Worm (Caenorhabditis elegans) whole organism, early embryonic: ENCODE measurements around the gene B0348.2.

ENCODE experiments used
- B0310.2 ChIP-seq: sonication (generic microtip); optimal IDR thresholded peaks from 2 replicates; lab custom pipeline; 2016; ENCODE audit warnings: mild to moderate bottlenecking, missing genetic modification characterization, missing compliant biosample characterization
- F13C5.2 ChIP-seq: sonication (generic microtip); optimal IDR thresholded peaks from 2 replicates; lab custom pipeline; 2017; ENCODE audit warnings: mild to moderate bottlenecking, missing genetic modification characterization, inconsistent platforms, missing compliant biosample characterization
- aly-1 ChIP-seq: sonication (generic microtip); optimal IDR thresholded peaks from 2 replicates; lab custom pipeline; 2016; ENCODE audit warnings: missing genetic modification characterization, missing compliant biosample characterization
- ama-1 ChIP-seq: fragments of 150-350 bp; optimal IDR thresholded peaks from 2 replicates; lab custom pipeline; 2014
- ceh-13 ChIP-seq: fragments of 200-800 bp; sonication (Bioruptor generic); optimal IDR thresholded peaks from 2 replicates; lab custom pipeline; 2018; ENCODE audit warnings: mild to moderate bottlenecking, missing genetic modification characterization, missing compliant biosample characterization
- ceh-36 ChIP-seq: sonication (generic microtip); optimal IDR thresholded peaks from 2 replicates; lab custom pipeline; 2016; ENCODE audit warnings: missing genetic modification characterization, inconsistent platforms, missing compliant biosample characterization
- ets-7 ChIP-seq: sonication (generic microtip); optimal IDR thresholded peaks from 2 replicates; lab custom pipeline; 2016; ENCODE audit warnings: missing genotype, missing genetic modification characterization, missing compliant biosample characterization
- flt-1 ChIP-seq: fragments of 200-800 bp; sonication (Bioruptor generic); IDR thresholded peaks from 2 replicates; pipeline ENCODE4 v1.3.6; 2022; ENCODE audit warnings: missing genetic modification characterization, missing compliant biosample characterization
- hmbx-1 ChIP-seq: sonication (generic microtip); optimal IDR thresholded peaks from 2 replicates; lab custom pipeline; 2016; ENCODE audit warnings: mild to moderate bottlenecking, missing genetic modification characterization, missing compliant biosample characterization
- hmg-4 ChIP-seq: fragments of 200-800 bp; sonication (Bioruptor generic); optimal IDR thresholded peaks from 2 replicates; lab custom pipeline; 2018; ENCODE audit warnings: mild to moderate bottlenecking, missing genetic modification characterization, missing compliant biosample characterization
- hnd-1 ChIP-seq: sonication (generic microtip); optimal IDR thresholded peaks from 2 replicates; lab custom pipeline; 2016; ENCODE audit warnings: missing genetic modification characterization, missing compliant biosample characterization
- pes-1 ChIP-seq: fragments of 200-800 bp; sonication (Bioruptor generic); IDR thresholded peaks from 2 replicates; pipeline ENCODE4 v1.3.6; 2022; ENCODE audit warnings: missing genetic modification reagents, missing genetic modification characterization, missing compliant biosample characterization
- scrt-1 ChIP-seq: fragments of 200-800 bp; sonication (Bioruptor generic); IDR thresholded peaks from 2 replicates; pipeline ENCODE4 v1.3.6; 2022; ENCODE audit warnings: missing genetic modification characterization, missing compliant biosample characterization
- sea-1 ChIP-seq: fragments of 200-800 bp; sonication (Bioruptor generic); conservative IDR thresholded peaks from 2 replicates; pipeline ENCODE4 v1.3.6; 2022; ENCODE audit warnings: missing genetic modification characterization, missing compliant biosample characterization
- tbx-11 ChIP-seq: fragments of 200-800 bp; sonication (Bioruptor generic); IDR thresholded peaks from 2 replicates; pipeline ENCODE4 v1.3.6; 2022; ENCODE audit warnings: missing genetic modification characterization, missing compliant biosample characterization
- tbx-37 ChIP-seq: fragments of 200-800 bp; sonication (Bioruptor generic); conservative IDR thresholded peaks from 2 replicates; pipeline ENCODE4 v1.3.6; 2022; ENCODE audit warnings: missing genetic modification reagents, missing genetic modification characterization, missing compliant biosample characterization
- tra-4 ChIP-seq: sonication (generic microtip); optimal IDR thresholded peaks from 2 replicates; lab custom pipeline; 2017; ENCODE audit warnings: missing genetic modification characterization, missing compliant biosample characterization

Gene B0348.2

DNA sequence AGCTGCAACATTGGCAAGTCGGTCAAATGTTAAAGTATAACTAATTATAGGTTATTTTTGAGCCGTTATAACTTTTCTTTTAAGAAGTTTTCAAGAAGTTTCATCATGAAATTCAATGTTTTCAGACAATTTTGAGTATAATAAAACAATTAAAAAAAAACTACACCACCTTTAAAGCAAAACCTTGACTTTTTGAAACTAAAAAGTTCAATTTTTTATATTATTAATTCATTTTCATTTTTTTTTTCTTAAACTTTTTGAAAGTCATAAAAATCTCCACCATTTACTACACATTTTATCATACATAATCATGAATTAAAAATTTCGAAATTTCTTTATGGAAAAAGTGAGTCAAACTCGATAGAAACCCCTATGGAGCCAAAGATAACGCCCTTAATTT, at the start of gene B0348.2:
Gene B0348.2 (plus strand): TSS at position 301 of the 400 bp plus-strand sequence.
- TF ChIP-seq ceh-13 = no peak
- TF ChIP-seq tbx-11 (GFP tag; lab: Robert Waterston, UW) = no peak
- TF ChIP-seq hnd-1 (tag; lab: Kevin White, UChicago) = no peak
- TF ChIP-seq B0310.2 (tag; lab: Kevin White, UChicago) = no peak
- TF ChIP-seq flt-1 (GFP tag; lab: Robert Waterston, UW) = no peak
- TF ChIP-seq F13C5.2 (tag; lab: Kevin White, UChicago) = no peak
- TF ChIP-seq hmbx-1 (tag; lab: Kevin White, UChicago) = no peak
- no peak for TF ChIP-seq aly-1
- TF ChIP-seq ets-7 = no peak
- TF ChIP-seq ceh-36 (tag; lab: Kevin White, UChicago) = no peak
- no peak for TF ChIP-seq hmg-4
- TF ChIP-seq scrt-1 = no peak

DNA sequence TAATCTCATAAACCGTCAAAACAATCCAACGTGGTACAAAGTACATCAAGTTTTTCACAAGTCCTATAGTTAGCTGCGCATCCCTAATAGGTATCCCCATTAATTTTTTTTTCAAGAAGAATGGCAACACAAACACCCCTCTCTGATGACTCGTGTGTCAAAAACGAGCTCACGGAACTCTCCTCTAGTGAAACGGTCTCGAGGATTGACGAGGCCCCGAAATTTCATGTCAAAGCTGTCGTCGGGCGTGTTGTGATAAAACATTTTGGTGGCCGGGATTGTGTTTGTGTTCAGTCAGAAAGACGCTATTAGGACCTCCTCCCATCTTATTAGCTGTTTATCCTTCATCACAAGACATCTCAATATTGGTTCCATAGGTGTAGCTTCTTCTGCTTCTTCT, 43.8 kb upstream of the B0348.2 start, which contains the start of gene idpp-2:
Gene idpp-2 (plus strand): TSS at position 301 of the 400 bp plus-strand sequence.
- TF ChIP-seq tbx-11 (GFP tag; lab: Robert Waterston, UW) = no peak
- TF ChIP-seq ceh-13 = no peak
- TF ChIP-seq B0310.2 (tag; lab: Kevin White, UChicago) = no peak
- TF ChIP-seq ama-1 (lab: Kevin White, UChicago) = no peak
- TF ChIP-seq aly-1 = no peak
- TF ChIP-seq ets-7 = no peak
- no peak for TF ChIP-seq flt-1 (GFP tag; lab: Robert Waterston, UW)
- no peak for TF ChIP-seq pes-1 (GFP tag; lab: Robert Waterston, UW)
- TF ChIP-seq tra-4 (tag; lab: Kevin White, UChicago) = no peak
- no peak for TF ChIP-seq F13C5.2 (tag; lab: Kevin White, UChicago)
- TF ChIP-seq scrt-1 = no peak
- no peak for TF ChIP-seq hnd-1 (tag; lab: Kevin White, UChicago)
- TF ChIP-seq hmbx-1 (tag; lab: Kevin White, UChicago) = no peak
- TF ChIP-seq sea-1 (GFP tag; lab: Robert Waterston, UW) = no peak
- no peak for TF ChIP-seq hmg-4
- TF ChIP-seq tbx-37 (GFP tag; lab: Robert Waterston, UW) = no peak
- TF ChIP-seq ceh-36 (tag; lab: Kevin White, UChicago) = no peak

DNA sequence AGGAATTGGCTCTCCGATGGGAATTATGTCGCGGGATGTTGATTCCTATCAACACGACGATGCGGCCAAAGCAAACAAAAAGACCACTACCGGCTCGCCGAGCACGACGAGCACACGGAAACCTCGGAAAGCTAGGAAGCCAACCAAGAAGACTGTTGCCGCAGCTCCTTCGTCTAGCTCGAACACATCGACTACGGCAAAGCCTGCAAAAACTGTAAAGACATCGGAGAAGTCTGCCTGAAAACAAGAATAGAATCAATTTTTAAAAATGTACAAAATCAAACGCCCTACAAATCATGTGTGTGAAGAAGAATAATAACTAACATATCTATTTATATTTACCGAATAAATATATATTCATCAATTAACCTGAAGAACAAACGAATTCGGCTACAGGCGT, 38.8 kb upstream of the B0348.2 start:
- TF ChIP-seq sea-1 (GFP tag; lab: Robert Waterston, UW) (no peak), scrt-1 (no peak), flt-1 (GFP tag; lab: Robert Waterston, UW) (no peak), tra-4 (tag; lab: Kevin White, UChicago) (no peak), F13C5.2 (tag; lab: Kevin White, UChicago) (no peak), ama-1 (lab: Kevin White, UChicago) (no peak), hmg-4 (no peak), pes-1 (GFP tag; lab: Robert Waterston, UW) (no peak), aly-1 (no peak), B0310.2 (tag; lab: Kevin White, UChicago) (no peak), ceh-36 (tag; lab: Kevin White, UChicago) (no peak), hmbx-1 (tag; lab: Kevin White, UChicago) (no peak), tbx-37 (GFP tag; lab: Robert Waterston, UW) (no peak), ets-7 (no peak), hnd-1 (tag; lab: Kevin White, UChicago) (no peak), ceh-13 (no peak), tbx-11 (GFP tag; lab: Robert Waterston, UW) (no peak)

DNA sequence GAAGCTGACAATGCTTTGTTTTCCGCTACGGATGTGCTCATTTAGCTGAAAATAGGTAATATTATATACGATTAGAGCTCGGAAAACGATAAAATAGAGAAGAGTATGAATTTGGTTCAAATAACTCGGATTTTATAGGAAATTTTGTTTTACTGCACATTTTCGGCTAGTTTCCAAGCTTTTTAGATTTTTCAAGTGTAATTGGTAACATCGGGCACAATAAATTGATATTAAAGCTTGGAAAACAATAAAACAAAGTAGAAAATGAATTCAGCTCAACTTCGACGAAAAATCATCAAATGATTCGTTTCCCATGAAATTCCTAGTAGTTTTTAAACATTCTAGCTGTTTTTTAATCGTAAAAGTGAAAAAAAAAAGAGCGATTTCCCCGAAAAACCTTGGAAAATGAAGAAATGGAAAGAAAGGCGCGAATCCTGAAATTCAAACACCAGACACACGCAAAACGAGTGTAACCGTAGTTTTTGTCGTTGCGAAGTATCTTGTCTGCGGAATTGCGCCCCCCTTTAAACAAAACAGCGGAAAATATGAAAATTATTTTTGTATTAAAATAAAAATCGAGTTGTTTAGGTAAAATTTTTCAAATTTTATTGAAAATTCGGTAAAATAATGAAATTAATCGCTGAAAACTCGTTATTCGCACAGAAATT, 37.2 kb upstream of the B0348.2 start, which contains the start of gene ife-3:
Gene ife-3 (minus strand): TSS at position 51 of the 668 bp plus-strand sequence.
- TF ChIP-seq tra-4 (tag; lab: Kevin White, UChicago) (no peak), tbx-37 (GFP tag; lab: Robert Waterston, UW) (no peak), flt-1 (GFP tag; lab: Robert Waterston, UW) (no peak), ceh-13 (no peak), scrt-1 (no peak), hmbx-1 (tag; lab: Kevin White, UChicago) (no peak)

DNA sequence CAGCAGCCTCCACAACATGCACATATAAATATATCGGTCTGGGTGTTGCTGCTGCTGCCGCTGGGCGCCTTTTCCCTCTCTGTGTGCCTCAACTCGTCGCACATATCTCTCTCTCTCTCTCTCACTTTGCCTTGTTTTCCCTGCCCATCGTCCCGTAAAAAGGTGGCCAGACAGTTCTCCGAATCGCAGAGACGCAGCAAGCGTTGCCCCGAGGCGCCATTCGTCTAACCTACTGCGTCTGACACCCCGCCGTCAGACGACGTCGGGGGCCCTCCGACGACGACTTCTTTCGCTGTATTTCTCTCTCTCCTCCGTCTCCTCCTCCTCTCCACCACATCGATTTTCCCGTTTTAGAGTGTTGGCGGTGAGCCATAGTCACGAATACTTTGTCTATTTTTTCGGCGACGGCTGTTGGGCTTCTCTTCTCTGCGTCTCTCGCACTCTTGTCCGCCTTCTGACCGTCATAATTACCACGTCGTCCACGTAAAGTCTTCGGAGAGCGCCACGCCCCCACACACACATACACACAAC, 36.3 kb upstream of the B0348.2 start, which contains the start of gene B0348.10:
Gene B0348.10 (minus strand): TSS at position 24 of the 531 bp plus-strand sequence.
- TF ChIP-seq ets-7 (peak; percentile 38), scrt-1 (no peak), pes-1 (GFP tag; lab: Robert Waterston, UW) (no peak), ama-1 (lab: Kevin White, UChicago) (no peak), hnd-1 (tag; lab: Kevin White, UChicago) (no peak), F13C5.2 (tag; lab: Kevin White, UChicago) (peak; percentile 50), tbx-11 (GFP tag; lab: Robert Waterston, UW) (no peak), tra-4 (tag; lab: Kevin White, UChicago) (no peak), tbx-37 (GFP tag; lab: Robert Waterston, UW) (no peak), ceh-13 (no peak), flt-1 (GFP tag; lab: Robert Waterston, UW) (no peak), ceh-36 (tag; lab: Kevin White, UChicago) (no peak), hmbx-1 (tag; lab: Kevin White, UChicago) (no peak), aly-1 (peak; percentile 28), hmg-4 (peak; percentile 62), sea-1 (GFP tag; lab: Robert Waterston, UW) (no peak), B0310.2 (tag; lab: Kevin White, UChicago) (no peak)

DNA sequence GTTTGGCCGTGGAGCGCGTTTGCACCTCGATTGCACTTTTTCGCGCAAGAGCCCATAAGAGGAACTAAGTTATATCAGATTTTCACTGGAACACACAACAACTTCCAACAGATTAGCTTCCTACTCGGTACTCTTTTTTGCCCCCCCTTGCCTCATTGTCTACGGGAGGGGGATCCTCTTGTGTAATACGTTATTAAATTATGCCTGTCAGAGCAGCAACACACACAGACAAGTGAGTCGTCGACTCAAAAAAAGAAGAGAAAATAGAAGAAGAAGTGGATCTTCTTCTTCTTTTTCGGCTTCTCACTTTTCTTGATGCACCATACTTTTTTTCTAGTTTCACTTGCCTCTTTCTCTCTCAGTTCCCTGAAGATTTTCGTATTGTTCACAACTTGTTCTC, 34.0 kb upstream of the B0348.2 start:
- TF ChIP-seq ets-7 (no peak), F13C5.2 (tag; lab: Kevin White, UChicago) (no peak), tra-4 (tag; lab: Kevin White, UChicago) (no peak), aly-1 (no peak), ceh-13 (no peak), tbx-37 (GFP tag; lab: Robert Waterston, UW) (no peak), B0310.2 (tag; lab: Kevin White, UChicago) (no peak), tbx-11 (GFP tag; lab: Robert Waterston, UW) (no peak)

DNA sequence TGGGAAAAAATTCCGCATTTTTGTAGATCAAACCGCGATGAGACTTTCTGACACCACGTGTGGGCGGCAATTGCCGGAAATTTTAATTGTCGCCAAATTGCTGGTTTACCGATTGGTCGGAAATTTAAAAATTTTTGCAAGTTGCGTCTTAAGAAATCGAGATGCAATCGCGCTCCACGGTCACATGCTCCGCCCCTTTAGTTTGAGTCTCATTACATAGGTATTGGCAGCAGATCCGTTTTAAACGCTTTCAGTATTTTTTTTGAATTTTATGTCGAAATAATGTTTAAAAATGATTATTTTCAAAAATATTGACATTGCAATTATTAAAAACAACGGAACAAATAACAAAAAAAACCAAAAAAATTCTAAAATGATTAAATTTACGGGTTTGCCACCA, 33.4 kb upstream of the B0348.2 start:
- no peak for TF ChIP-seq sea-1 (GFP tag; lab: Robert Waterston, UW)
- TF ChIP-seq tra-4 (tag; lab: Kevin White, UChicago) = no peak
- TF ChIP-seq pes-1 (GFP tag; lab: Robert Waterston, UW) = no peak
- no peak for TF ChIP-seq ceh-36 (tag; lab: Kevin White, UChicago)
- TF ChIP-seq hmg-4 = no peak
